Worm (Caenorhabditis elegans) whole organism, L2 larva: Measurements from ENCODE around the gene glrx-22.

Experiments used
- alr-1 ChIP-seq: fragments of 150-350 bp; optimal IDR thresholded peaks from 2 replicates; lab custom pipeline; 2014; ENCODE audit warnings: missing biosample characterization, missing genetic modification characterization
- blmp-1 ChIP-seq: sonication (generic microtip); optimal IDR thresholded peaks from 2 replicates; lab custom pipeline; 2017; ENCODE audit warnings: missing genetic modification characterization, mild to moderate bottlenecking, missing compliant biosample characterization, antibody characterized with exemption, moderate library complexity; ENCODE audit not compliant: insufficient read depth
- fos-1 ChIP-seq: fragments of 150-350 bp; optimal IDR thresholded peaks from 2 replicates; lab custom pipeline; 2014; ENCODE audit warnings: missing biosample characterization, missing genetic modification characterization
- lsy-2 ChIP-seq, 2 experiments: fragments of 150-350 bp in 1 of 2; sonication (generic microtip) in 1 of 2; optimal IDR thresholded peaks; 2 replicates each; lab custom pipeline; 2014 to 2017; ENCODE audit warnings: missing biosample characterization in 2 of 2, missing genetic modification characterization in 2 of 2
- ztf-11 ChIP-seq: sonication (generic microtip); optimal IDR thresholded peaks from 2 replicates; lab custom pipeline; 2017; ENCODE audit warnings: missing biosample characterization, missing genetic modification characterization

- TF ChIP-seq fos-1 (tag; lab: Kevin White, UChicago) (no peak), ztf-11 (no peak), blmp-1 (tag; lab: Kevin White, UChicago) (no peak), alr-1 (no peak), lsy-2 (tag; optimal IDR thresholded peaks at IDR 0.05; lab: Kevin White, UChicago) (no peak)
These were observed 47.9 kb downstream of the glrx-22 start for ce11 chrIV:8153163-8153562.
